Worm (Caenorhabditis elegans) whole organism, L4/young adult: ENCODE data around the gene F15B9.11.

Experiments
- W03F9.2 ChIP-seq: fragments of 150-350 bp; optimal IDR thresholded peaks from 2 replicates; lab custom pipeline; 2014; ENCODE audit warnings: missing biosample characterization, missing genetic modification characterization
- him-1 ChIP-seq: sonication (generic microtip); optimal IDR thresholded peaks from 2 replicates; lab custom pipeline; 2016; ENCODE audit warnings: missing genotype, missing genetic modification reagents, missing genetic modification characterization, missing compliant biosample characterization

DNA sequence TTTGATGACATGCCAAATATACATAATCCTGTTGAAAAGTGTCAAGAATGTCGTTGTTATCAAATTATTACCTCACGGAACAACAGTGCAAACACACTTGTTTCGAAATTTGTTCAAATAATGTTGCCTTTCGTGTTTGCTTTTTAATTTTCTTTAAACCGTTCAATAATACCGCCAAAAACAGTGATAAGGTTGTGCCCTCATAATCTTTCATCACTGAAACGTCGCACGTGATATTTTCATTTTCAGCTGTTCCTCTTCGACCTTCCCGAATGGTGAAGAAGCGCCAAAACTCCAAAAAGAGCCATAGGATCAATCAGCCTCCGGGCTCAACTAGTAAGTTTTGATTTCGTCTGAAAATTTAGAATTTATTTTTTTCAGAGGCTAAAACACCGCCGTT lies 9.4 kb upstream of the F15B9.11 start, which contains the start of gene inft-2:
- TF ChIP-seq W03F9.2 = no peak
- no peak for TF ChIP-seq him-1 (tag; lab: Kevin White, UChicago)
